Fruit fly (Drosophila melanogaster): ENCODE results near the gene phol.
A peak's percentile ranks its signal among the peaks of the same experiment; 100 is the strongest.

- no peak for TF ChIP-seq Gug (GFP tag; IDR thresholded peaks at IDR 0.05)
- TF ChIP-seq CG32006 (GFP tag; optimal IDR thresholded peaks at IDR 0.05), result peak; percentile 64
These were observed 30.2 kb downstream of the phol start for dm6 chr3L:9425838-9426237.

Data from whole organism, prepupa.